Fruit fly (Drosophila melanogaster): ENCODE measurements around the gene ZnT77C.
"Not testable (repeated sequence)": the region's sequence is repeated elsewhere in the genome, so short reads cannot be mapped to it uniquely, and the experiment has no call there.

DNA sequence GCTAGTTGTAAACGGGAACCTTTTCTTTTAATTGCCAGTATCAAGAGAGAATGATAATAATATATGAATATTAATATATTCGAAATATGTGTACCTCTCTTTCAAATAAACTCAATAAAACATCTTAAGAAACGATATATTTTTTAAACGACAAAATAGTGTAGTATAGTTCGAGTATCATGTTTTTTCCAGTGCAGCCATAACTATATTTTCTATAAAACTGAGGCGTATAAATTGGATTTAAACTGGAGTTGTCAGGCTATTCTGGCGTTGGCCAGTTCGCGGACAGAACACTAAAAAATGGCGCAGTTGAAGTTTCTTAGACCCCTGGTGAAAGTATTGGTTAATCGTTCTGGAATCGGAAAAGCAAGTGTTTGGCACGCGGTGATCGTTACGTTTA, 9.2 kb upstream of the ZnT77C start, which contains the start of gene CG17637:
- TF ChIP-seq CG8478, CTCF (optimal IDR thresholded peaks at IDR 0.05): not testable (repeated sequence)

Measured in S2 (cell line).